Worm (Caenorhabditis elegans): ENCODE results near the gene lelo-4.

ce11 chrII:5725094-5725493 lies 10.4 kb downstream of the lelo-4 start:
- TF ChIP-seq tab-1 (GFP tag; IDR thresholded peaks at IDR 0.05) (no peak), cog-1 (tag; optimal IDR thresholded peaks at IDR 0.05) (no peak), flt-1 (GFP tag; IDR thresholded peaks at IDR 0.05) (no peak), ztf-29 (GFP tag; IDR thresholded peaks at IDR 0.05) (no peak), ref-1 (GFP tag; conservative IDR thresholded peaks at IDR 0.05) (no peak), T22C8.4 (GFP tag; IDR thresholded peaks at IDR 0.05) (no peak)

Measured in whole organism, midembryonic.